Fruit fly (Drosophila melanogaster) whole organism, embryonic: Measurements from ENCODE around the gene raptor.

Experiments used
- Ada2b ChIP-seq: fragments of 200-800 bp; sonication (Bioruptor generic); IDR thresholded peaks from 2 replicates; pipeline ENCODE4 v1.3.6; 2022; ENCODE audit warnings: missing biosample characterization, missing genetic modification characterization
- CG10654 ChIP-seq: fragments of 200-800 bp; sonication (Bioruptor generic); optimal IDR thresholded peaks from 2 replicates; lab custom pipeline; 2016; ENCODE audit warnings: missing biosample characterization, missing genetic modification characterization
- CG11504 ChIP-seq: fragments of 200-800 bp; sonication (Bioruptor generic); optimal IDR thresholded peaks from 3 replicates; lab custom pipeline; 2019; ENCODE audit warnings: missing biosample characterization, mild to moderate bottlenecking, missing genetic modification characterization, moderate library complexity
- CG12391 ChIP-seq: fragments of 200-800 bp; sonication (Bioruptor generic); optimal IDR thresholded peaks from 3 replicates; lab custom pipeline; 2018; ENCODE audit warnings: missing biosample characterization, mild to moderate bottlenecking, missing genetic modification characterization, moderate library complexity
- CG15073 ChIP-seq: fragments of 200-800 bp; sonication (Bioruptor generic); optimal IDR thresholded peaks from 2 replicates; lab custom pipeline; 2016; ENCODE audit warnings: missing biosample characterization, missing genetic modification characterization
- CG1529 ChIP-seq: fragments of 200-800 bp; sonication (Bioruptor generic); optimal IDR thresholded peaks from 3 replicates; lab custom pipeline; 2018; ENCODE audit warnings: missing biosample characterization, missing genetic modification characterization
- CG1647 ChIP-seq: fragments of 200-800 bp; sonication (Bioruptor generic); optimal IDR thresholded peaks from 3 replicates; lab custom pipeline; 2016; ENCODE audit warnings: missing biosample characterization, missing genetic modification characterization
- CG16779 ChIP-seq: fragments of 200-800 bp; sonication (Bioruptor generic); IDR thresholded peaks from 2 replicates; pipeline ENCODE4 v1.3.6; 2022; ENCODE audit warnings: missing biosample characterization, missing genetic modification characterization
- CG17612 ChIP-seq: fragments of 200-800 bp; sonication (Bioruptor generic); IDR thresholded peaks from 2 replicates; pipeline ENCODE4 v1.3.6; 2022; ENCODE audit warnings: missing biosample characterization, missing genetic modification characterization
- CG18599 ChIP-seq: fragments of 200-800 bp; sonication (Bioruptor generic); optimal IDR thresholded peaks from 3 replicates; lab custom pipeline; 2017; ENCODE audit warnings: missing biosample characterization, missing genetic modification characterization, mild to moderate bottlenecking, moderate library complexity, missing genetic modification reagents
- CG3163 ChIP-seq: fragments of 200-800 bp; sonication (Bioruptor generic); optimal IDR thresholded peaks from 3 replicates; lab custom pipeline; 2016; ENCODE audit warnings: missing biosample characterization, missing genetic modification characterization
- CG32532 ChIP-seq: fragments of 200-800 bp; sonication (Bioruptor generic); IDR thresholded peaks from 2 replicates; pipeline ENCODE4 v1.3.6; 2022; ENCODE audit warnings: missing biosample characterization, missing genetic modification characterization
- CG3281 ChIP-seq: fragments of 200-800 bp; sonication (Bioruptor generic); optimal IDR thresholded peaks from 3 replicates; lab custom pipeline; 2017; ENCODE audit warnings: missing biosample characterization, mild to moderate bottlenecking, missing genetic modification characterization
- CG5180 ChIP-seq: fragments of 200-800 bp; sonication (Bioruptor generic); optimal IDR thresholded peaks from 3 replicates; lab custom pipeline; 2017; ENCODE audit warnings: missing biosample characterization, missing genetic modification characterization, mild to moderate bottlenecking, moderate library complexity, missing genetic modification reagents
- CG6272 ChIP-seq: fragments of 200-800 bp; sonication (Bioruptor generic); IDR thresholded peaks from 2 replicates; pipeline ENCODE4 v1.3.6; 2022; ENCODE audit warnings: missing biosample characterization, missing genetic modification characterization
- CG6791 ChIP-seq: fragments of 200-800 bp; sonication (Bioruptor generic); IDR thresholded peaks from 3 replicates; pipeline ENCODE4 v1.3.6; 2022; ENCODE audit warnings: missing biosample characterization, missing genetic modification characterization; ENCODE audit not compliant: partially characterized antibody
- CG7357 ChIP-seq: fragments of 200-800 bp; sonication (Bioruptor generic); IDR thresholded peaks from 3 replicates; pipeline ENCODE4 v1.3.6; 2022; ENCODE audit warnings: missing biosample characterization, missing genetic modification characterization
- CG8290 ChIP-seq, 3 experiments: fragments of 200-800 bp; sonication (Bioruptor generic); optimal IDR thresholded peaks; 2 replicates each; lab custom pipeline; 2016 to 2019; ENCODE audit warnings: missing biosample characterization in 3 of 3, missing genetic modification characterization in 3 of 3, mild to moderate bottlenecking in 2 of 3, moderate library complexity in 1 of 3
- Chrac-16 ChIP-seq: fragments of 200-800 bp; sonication (Bioruptor generic); optimal IDR thresholded peaks from 3 replicates; lab custom pipeline; 2016; ENCODE audit warnings: missing biosample characterization, missing genetic modification characterization
- Dip2 ChIP-seq: fragments of 200-800 bp; sonication (Bioruptor generic); IDR thresholded peaks from 2 replicates; pipeline ENCODE4 v1.3.6; 2022; ENCODE audit warnings: missing biosample characterization, missing genetic modification characterization
- Dll ChIP-seq: fragments of 200-800 bp; sonication (Bioruptor generic); IDR thresholded peaks from 4 replicates; pipeline ENCODE4 v1.3.6; 2022; ENCODE audit warnings: missing biosample characterization, missing genetic modification characterization; ENCODE audit not compliant: partially characterized antibody
- Drgx ChIP-seq: fragments of 200-800 bp; sonication (Bioruptor generic); IDR thresholded peaks from 2 replicates; pipeline ENCODE4 v1.3.6; 2022; ENCODE audit warnings: missing biosample characterization, missing genetic modification characterization
- Ets65A ChIP-seq: fragments of 200-800 bp; sonication (Bioruptor generic); peaks from one replicate; lab custom pipeline; 2016; ENCODE audit warnings: missing biosample characterization, missing genetic modification characterization
- HLH4C ChIP-seq: fragments of 200-800 bp; sonication (Bioruptor generic); IDR thresholded peaks from 3 replicates; pipeline ENCODE4 v1.3.6; 2022; ENCODE audit warnings: missing biosample characterization, missing genetic modification characterization; ENCODE audit not compliant: partially characterized antibody
- Hmx ChIP-seq: fragments of 200-800 bp; sonication (Bioruptor generic); optimal IDR thresholded peaks from 2 replicates; lab custom pipeline; 2016; ENCODE audit warnings: missing biosample characterization, missing genetic modification characterization
- Med ChIP-seq: fragments of 200-800 bp; sonication (Bioruptor generic); peaks from one replicate; lab custom pipeline; 2016; ENCODE audit warnings: missing biosample characterization, missing genetic modification characterization, mild to moderate bottlenecking, inconsistent platforms, moderate library complexity
- Myb ChIP-seq: fragments of 200-800 bp; sonication (Bioruptor generic); optimal IDR thresholded peaks from 2 replicates; lab custom pipeline; 2016; ENCODE audit warnings: missing biosample characterization, missing genetic modification characterization
- Pdp1 ChIP-seq, 2 experiments: fragments of 200-800 bp; sonication (Bioruptor generic); optimal IDR thresholded peaks; 3 replicates each; lab custom pipeline; 2016; ENCODE audit warnings: missing biosample characterization in 2 of 2, missing genetic modification characterization in 2 of 2, mild to moderate bottlenecking in 1 of 2, moderate library complexity in 1 of 2
- Sry-β ChIP-seq: fragments of 200-800 bp; sonication (Bioruptor generic); optimal IDR thresholded peaks from 2 replicates; lab custom pipeline; 2018; ENCODE audit warnings: missing biosample characterization, mild to moderate bottlenecking, missing genetic modification characterization, moderate library complexity
- Trl ChIP-seq, 3 experiments: fragments of >200 bp in 2 of 3; fragments of 200-800 bp in 1 of 3; sonication (Bioruptor generic) in 1 of 3; optimal IDR thresholded peaks; 2 replicates in 1 of 3; 3 replicates in 2 of 3; lab custom pipeline; 2016 to 2017; ENCODE audit warnings: missing biosample characterization in 1 of 3, missing genetic modification characterization in 1 of 3
- cas ChIP-seq: fragments of 200-800 bp; sonication (Bioruptor generic); IDR thresholded peaks from 2 replicates; pipeline ENCODE4 v1.3.6; 2022; ENCODE audit warnings: missing biosample characterization, missing genetic modification characterization
- chm ChIP-seq: fragments of 200-800 bp; sonication (Bioruptor generic); IDR thresholded peaks from 2 replicates; pipeline ENCODE4 v1.3.6; 2022; ENCODE audit warnings: missing biosample characterization, missing genetic modification characterization
- ci ChIP-seq: fragments of 200-800 bp; sonication (Bioruptor generic); IDR thresholded peaks from 3 replicates; pipeline ENCODE4 v1.3.6; 2022; ENCODE audit warnings: missing biosample characterization, missing genetic modification characterization
- crol ChIP-seq: fragments of 200-800 bp; sonication (Bioruptor generic); IDR thresholded peaks from 2 replicates; pipeline ENCODE4 v1.3.6; 2022; ENCODE audit warnings: missing biosample characterization, missing genetic modification characterization
- dmrt11E ChIP-seq: fragments of 200-800 bp; sonication (Bioruptor generic); optimal IDR thresholded peaks from 3 replicates; lab custom pipeline; 2018; ENCODE audit warnings: missing biosample characterization, mild to moderate bottlenecking, missing genetic modification characterization, moderate library complexity
- dmrt99B ChIP-seq: fragments of 200-800 bp; sonication (Bioruptor generic); optimal IDR thresholded peaks from 2 replicates; lab custom pipeline; 2018; ENCODE audit warnings: missing biosample characterization, mild to moderate bottlenecking, missing genetic modification characterization, moderate library complexity
- fd3F ChIP-seq: fragments of 200-800 bp; sonication (Bioruptor generic); optimal IDR thresholded peaks from 2 replicates; lab custom pipeline; 2018; ENCODE audit warnings: missing biosample characterization, mild to moderate bottlenecking, missing genetic modification characterization, moderate library complexity
- gt ChIP-seq: fragments of 200-800 bp; sonication (Bioruptor generic); IDR thresholded peaks from 2 replicates; pipeline ENCODE4 v1.3.6; 2022; ENCODE audit warnings: missing biosample characterization, missing genetic modification characterization
- h ChIP-seq: fragments of >200 bp; optimal IDR thresholded peaks from 2 replicates; lab custom pipeline; 2017
- row ChIP-seq: fragments of 200-800 bp; sonication (Bioruptor generic); IDR thresholded peaks from 3 replicates; pipeline ENCODE4 v1.3.6; 2022; ENCODE audit warnings: missing biosample characterization, missing genetic modification characterization
- ssp ChIP-seq: fragments of 200-800 bp; sonication (Bioruptor generic); IDR thresholded peaks from 2 replicates; pipeline ENCODE4 v1.3.6; 2022; ENCODE audit warnings: missing biosample characterization, missing genetic modification characterization
- stwl ChIP-seq: fragments of 200-800 bp; sonication (Bioruptor generic); optimal IDR thresholded peaks from 3 replicates; lab custom pipeline; 2018; ENCODE audit warnings: missing biosample characterization, mild to moderate bottlenecking, missing genetic modification characterization, moderate library complexity
- tin ChIP-seq: fragments of 200-800 bp; sonication (Bioruptor generic); optimal IDR thresholded peaks from 3 replicates; lab custom pipeline; 2016; ENCODE audit warnings: missing biosample characterization, missing genetic modification characterization

Gene raptor

DNA sequence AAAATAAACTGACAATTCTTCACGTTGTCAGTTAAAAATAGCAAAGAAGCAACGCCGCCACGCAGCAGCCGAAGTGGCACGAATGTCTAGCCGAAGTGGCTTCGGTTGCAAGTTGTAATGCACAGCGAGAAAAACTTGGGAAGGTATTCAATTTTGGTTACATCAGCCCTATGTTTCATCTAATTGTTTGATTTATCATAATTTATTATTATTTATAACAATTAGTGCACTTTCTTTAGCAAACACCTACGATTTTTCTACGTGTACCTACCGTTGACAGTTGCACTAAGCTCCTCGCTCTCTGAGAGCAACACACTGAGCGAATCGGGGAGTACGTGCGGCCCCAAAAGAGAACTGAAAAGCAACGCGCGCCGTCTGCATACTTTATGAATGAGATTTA is 15.2 kb downstream of the raptor start, which contains the start of gene Tsp5D (continued):
- peak; percentile 69 for TF ChIP-seq CG1647
- TF ChIP-seq CG6272 (GFP tag; lab: Robert Waterston, UW): peak; percentile 87
- no peak for TF ChIP-seq Hmx (GFP tag; lab: Kevin White, UChicago)
- TF ChIP-seq stwl (tag; lab: Kevin White, UChicago): peak; percentile 2
- TF ChIP-seq, all 482 proteins: peak for 361

DNA sequence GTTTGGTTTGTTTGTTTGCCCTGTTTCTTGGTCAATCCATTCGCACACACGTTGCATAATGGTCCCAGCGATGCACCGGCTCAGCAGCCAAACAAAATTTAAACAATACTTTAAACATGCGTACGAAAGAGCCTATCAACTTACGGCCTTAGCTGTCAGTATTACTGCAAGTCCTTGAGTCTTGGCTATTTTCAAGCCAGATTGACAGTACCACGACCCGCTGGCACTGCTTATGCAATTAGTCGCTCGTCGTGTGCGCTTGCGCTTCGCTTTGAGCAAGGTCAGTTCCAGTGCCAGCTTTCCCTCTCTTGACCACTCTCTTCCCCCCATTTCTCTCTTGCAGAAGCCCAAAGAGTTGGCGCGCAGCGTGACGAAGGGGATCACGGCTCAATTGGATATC is 21.3 kb downstream of the raptor start:
- TF ChIP-seq HLH4C (GFP tag; lab: Robert Waterston, UW) (no peak), Drgx (GFP tag; lab: Robert Waterston, UW) (no peak), CG16779 (GFP tag; lab: Robert Waterston, UW) (no peak), fd3F (GFP tag; lab: Kevin White, UChicago) (no peak), CG12391 (tag; lab: Kevin White, UChicago) (no peak), CG10654 (GFP tag; lab: Kevin White, UChicago) (no peak), CG3163 (GFP tag; lab: Kevin White, UChicago) (peak; percentile 59), ssp (GFP tag; lab: Robert Waterston, UW) (no peak), Med (GFP tag; lab: Kevin White, UChicago) (peak; percentile 6), CG7357 (GFP tag; lab: Robert Waterston, UW) (no peak), CG17612 (no peak), gt (GFP tag; lab: Robert Waterston, UW) (no peak), h (lab: Kevin White, UChicago) (no peak), Ada2b (GFP tag; lab: Robert Waterston, UW) (no peak), CG1529 (no peak), dmrt11E (tag; lab: Kevin White, UChicago) (no peak), dmrt99B (tag; lab: Kevin White, UChicago) (peak; percentile 5), CG18599 (no peak), crol (GFP tag; lab: Robert Waterston, UW) (0 out of 2 replicates have a peak, but pooled peaks have one; percentile 31), Pdp1 (GFP tag; optimal IDR thresholded peaks at IDR 0.05; lab: Kevin White, UChicago) (peak in 1 of 2 experiments; percentile 90), tin (GFP tag; lab: Kevin White, UChicago) (no peak), Trl (optimal IDR thresholded peaks at IDR 0.05; lab: Kevin White, UChicago) (peak in 1 of 2 experiments; percentile 47), Trl (GFP tag; optimal IDR thresholded peaks at IDR 0.05; lab: Kevin White, UChicago) (no peak), Dip2 (GFP tag; lab: Robert Waterston, UW) (no peak), CG8290 (GFP tag; optimal IDR thresholded peaks at IDR 0.05; lab: Kevin White, UChicago) (no peak), CG8290 (tag; optimal IDR thresholded peaks at IDR 0.05; lab: Kevin White, UChicago) (no peak), chm (GFP tag; lab: Robert Waterston, UW) (no peak), cas (GFP tag; lab: Robert Waterston, UW) (no peak), CG6791 (GFP tag; lab: Robert Waterston, UW) (no peak), CG15073 (GFP tag; lab: Kevin White, UChicago) (no peak), row (GFP tag; lab: Robert Waterston, UW) (peak; percentile 26; the same call in 1 of the 3 replicates), Sry-β (GFP tag; lab: Kevin White, UChicago) (peak; percentile 84), CG32532 (no peak), CG5180 (GFP tag; lab: Kevin White, UChicago) (peak; percentile 3), Ets65A (GFP tag; lab: Kevin White, UChicago) (peak; percentile 37), CG11504 (tag; lab: Kevin White, UChicago) (peak; percentile 49), Myb (GFP tag; lab: Kevin White, UChicago) (no peak), Chrac-16 (GFP tag; lab: Kevin White, UChicago) (no peak), Dll (GFP tag; lab: Robert Waterston, UW) (0 out of 4 replicates have a peak, but pooled peaks have one; percentile 22), ci (GFP tag; lab: Robert Waterston, UW) (0 out of 3 replicates have a peak, but pooled peaks have one; percentile 49), CG3281 (no peak)
